Worm (Caenorhabditis elegans) whole organism, early embryonic: ENCODE results near the gene T06E4.21.

Source experiments
- B0310.2 ChIP-seq: sonication (generic microtip); optimal IDR thresholded peaks from 2 replicates; lab custom pipeline; 2016; ENCODE audit warnings: mild to moderate bottlenecking, missing genetic modification characterization, missing compliant biosample characterization
- F13C5.2 ChIP-seq: sonication (generic microtip); optimal IDR thresholded peaks from 2 replicates; lab custom pipeline; 2017; ENCODE audit warnings: mild to moderate bottlenecking, missing genetic modification characterization, inconsistent platforms, missing compliant biosample characterization
- aly-1 ChIP-seq: sonication (generic microtip); optimal IDR thresholded peaks from 2 replicates; lab custom pipeline; 2016; ENCODE audit warnings: missing genetic modification characterization, missing compliant biosample characterization
- ama-1 ChIP-seq: fragments of 150-350 bp; optimal IDR thresholded peaks from 2 replicates; lab custom pipeline; 2014
- ceh-13 ChIP-seq: fragments of 200-800 bp; sonication (Bioruptor generic); optimal IDR thresholded peaks from 2 replicates; lab custom pipeline; 2018; ENCODE audit warnings: mild to moderate bottlenecking, missing genetic modification characterization, missing compliant biosample characterization
- ceh-36 ChIP-seq: sonication (generic microtip); optimal IDR thresholded peaks from 2 replicates; lab custom pipeline; 2016; ENCODE audit warnings: missing genetic modification characterization, inconsistent platforms, missing compliant biosample characterization
- ets-7 ChIP-seq: sonication (generic microtip); optimal IDR thresholded peaks from 2 replicates; lab custom pipeline; 2016; ENCODE audit warnings: missing genotype, missing genetic modification characterization, missing compliant biosample characterization
- flt-1 ChIP-seq: fragments of 200-800 bp; sonication (Bioruptor generic); IDR thresholded peaks from 2 replicates; pipeline ENCODE4 v1.3.6; 2022; ENCODE audit warnings: missing genetic modification characterization, missing compliant biosample characterization
- hmbx-1 ChIP-seq: sonication (generic microtip); optimal IDR thresholded peaks from 2 replicates; lab custom pipeline; 2016; ENCODE audit warnings: mild to moderate bottlenecking, missing genetic modification characterization, missing compliant biosample characterization
- hmg-4 ChIP-seq: fragments of 200-800 bp; sonication (Bioruptor generic); optimal IDR thresholded peaks from 2 replicates; lab custom pipeline; 2018; ENCODE audit warnings: mild to moderate bottlenecking, missing genetic modification characterization, missing compliant biosample characterization
- hnd-1 ChIP-seq: sonication (generic microtip); optimal IDR thresholded peaks from 2 replicates; lab custom pipeline; 2016; ENCODE audit warnings: missing genetic modification characterization, missing compliant biosample characterization
- pes-1 ChIP-seq: fragments of 200-800 bp; sonication (Bioruptor generic); IDR thresholded peaks from 2 replicates; pipeline ENCODE4 v1.3.6; 2022; ENCODE audit warnings: missing genetic modification reagents, missing genetic modification characterization, missing compliant biosample characterization
- scrt-1 ChIP-seq: fragments of 200-800 bp; sonication (Bioruptor generic); IDR thresholded peaks from 2 replicates; pipeline ENCODE4 v1.3.6; 2022; ENCODE audit warnings: missing genetic modification characterization, missing compliant biosample characterization
- sea-1 ChIP-seq: fragments of 200-800 bp; sonication (Bioruptor generic); conservative IDR thresholded peaks from 2 replicates; pipeline ENCODE4 v1.3.6; 2022; ENCODE audit warnings: missing genetic modification characterization, missing compliant biosample characterization
- tbx-11 ChIP-seq: fragments of 200-800 bp; sonication (Bioruptor generic); IDR thresholded peaks from 2 replicates; pipeline ENCODE4 v1.3.6; 2022; ENCODE audit warnings: missing genetic modification characterization, missing compliant biosample characterization
- tbx-37 ChIP-seq: fragments of 200-800 bp; sonication (Bioruptor generic); conservative IDR thresholded peaks from 2 replicates; pipeline ENCODE4 v1.3.6; 2022; ENCODE audit warnings: missing genetic modification reagents, missing genetic modification characterization, missing compliant biosample characterization
- tra-4 ChIP-seq: sonication (generic microtip); optimal IDR thresholded peaks from 2 replicates; lab custom pipeline; 2017; ENCODE audit warnings: missing genetic modification characterization, missing compliant biosample characterization

The T06E4.21 gene

DNA sequence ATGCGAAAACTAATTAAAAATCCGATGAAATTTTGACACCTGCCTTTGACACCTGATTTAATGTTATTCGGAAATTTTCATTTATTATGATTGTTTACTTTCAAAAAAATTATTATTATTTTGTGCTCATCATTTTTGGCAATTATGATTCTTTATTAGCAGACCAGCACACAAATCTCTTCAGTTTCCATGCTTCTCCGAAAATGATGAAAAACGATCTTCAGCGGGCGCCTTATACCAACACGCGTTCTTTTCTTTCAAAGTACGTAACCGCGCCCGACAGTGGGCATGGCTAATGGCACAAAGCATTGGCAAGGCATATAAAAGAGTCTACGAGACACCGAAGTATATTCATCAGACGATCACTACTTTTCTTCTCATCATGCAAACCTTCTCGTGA is 31.5 kb upstream of the T06E4.21 start, which contains the start of gene idpc-6:
TSS of gene idpc-6 (plus strand) at position 301 of the 400 bp plus-strand sequence.
- TF ChIP-seq B0310.2 (tag; lab: Kevin White, UChicago), result no peak
- TF ChIP-seq tbx-37 (GFP tag; lab: Robert Waterston, UW), result no peak
- no peak for TF ChIP-seq flt-1 (GFP tag; lab: Robert Waterston, UW)
- no peak for TF ChIP-seq aly-1 (tag; lab: Kevin White, UChicago)
- TF ChIP-seq ets-7 (tag; lab: Kevin White, UChicago), result no peak
- no peak for TF ChIP-seq ceh-36 (tag; lab: Kevin White, UChicago)
- TF ChIP-seq scrt-1 (GFP tag; lab: Robert Waterston, UW), result no peak
- TF ChIP-seq tra-4 (tag; lab: Kevin White, UChicago), result no peak
- TF ChIP-seq hnd-1 (tag; lab: Kevin White, UChicago), result no peak
- TF ChIP-seq hmg-4 (GFP tag; lab: Kevin White, UChicago), result no peak
- no peak for TF ChIP-seq sea-1
- TF ChIP-seq pes-1 (GFP tag; lab: Robert Waterston, UW), result no peak
- TF ChIP-seq ama-1 (lab: Kevin White, UChicago), result no peak
- no peak for TF ChIP-seq hmbx-1 (tag; lab: Kevin White, UChicago)

DNA sequence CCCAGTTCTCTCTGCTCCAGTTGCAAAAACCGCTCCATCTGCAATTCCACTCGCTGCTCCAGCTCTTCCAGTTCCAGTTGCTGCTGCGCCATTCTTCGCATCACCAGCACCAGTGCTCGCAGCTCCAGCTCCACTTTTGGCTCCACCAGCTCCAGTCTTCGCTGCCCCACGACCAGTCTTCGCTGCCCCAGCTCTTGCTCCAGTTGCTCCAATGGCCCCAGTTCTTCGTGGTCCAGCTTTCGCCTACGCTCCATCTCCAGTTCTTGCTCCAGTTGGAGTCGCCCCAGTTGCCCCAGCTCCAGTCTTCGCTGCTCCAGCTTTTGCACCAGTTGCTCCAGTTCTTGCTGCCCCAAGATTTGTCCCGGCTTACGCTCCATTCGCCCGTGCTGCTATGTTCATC is 31.0 kb upstream of the T06E4.21 start:
- TF ChIP-seq scrt-1 (GFP tag; lab: Robert Waterston, UW), result no peak
- no peak for TF ChIP-seq sea-1
- TF ChIP-seq B0310.2 (tag; lab: Kevin White, UChicago), result no peak
- TF ChIP-seq tbx-11 (GFP tag; lab: Robert Waterston, UW), result no peak
- TF ChIP-seq ceh-36 (tag; lab: Kevin White, UChicago), result no peak
- TF ChIP-seq hmg-4 (GFP tag; lab: Kevin White, UChicago), result no peak
- TF ChIP-seq ets-7 (tag; lab: Kevin White, UChicago), result no peak
- no peak for TF ChIP-seq F13C5.2 (tag; lab: Kevin White, UChicago)
- TF ChIP-seq hnd-1 (tag; lab: Kevin White, UChicago), result no peak
- TF ChIP-seq pes-1 (GFP tag; lab: Robert Waterston, UW), result no peak
- no peak for TF ChIP-seq tbx-37 (GFP tag; lab: Robert Waterston, UW)
- TF ChIP-seq flt-1 (GFP tag; lab: Robert Waterston, UW), result no peak
- TF ChIP-seq ama-1 (lab: Kevin White, UChicago), result no peak
- TF ChIP-seq tra-4 (tag; lab: Kevin White, UChicago), result no peak

DNA sequence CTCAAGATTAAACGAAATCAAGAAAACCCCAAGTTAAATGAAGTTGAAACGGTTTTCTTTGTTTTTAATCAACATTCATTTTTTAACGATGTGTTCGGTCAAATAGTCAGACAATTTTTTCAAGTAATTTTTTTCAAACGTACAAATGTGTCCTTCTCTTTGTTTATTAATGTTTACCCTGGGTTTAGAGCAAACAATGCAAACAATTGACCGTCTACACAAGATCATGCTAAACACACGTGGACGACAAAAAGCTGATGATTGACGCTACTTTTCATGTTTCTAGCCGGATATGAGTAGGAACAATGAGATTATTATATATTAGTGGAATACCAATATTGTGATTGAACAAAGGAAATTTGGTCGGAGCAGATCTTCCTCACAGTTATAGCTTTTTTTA is 30.0 kb upstream of the T06E4.21 start:
- no peak for TF ChIP-seq hmbx-1 (tag; lab: Kevin White, UChicago)

ce11 chrV:9622834-9623233 is 28.6 kb upstream of the T06E4.21 start, which contains the start of gene idpc-5:
idpc-5 (minus strand) TSS chrV:9622934.
- TF ChIP-seq flt-1 (GFP tag; lab: Robert Waterston, UW) (no peak), hmbx-1 (tag; lab: Kevin White, UChicago) (no peak), ceh-13 (GFP tag; lab: Kevin White, UChicago) (no peak), B0310.2 (tag; lab: Kevin White, UChicago) (no peak), scrt-1 (GFP tag; lab: Robert Waterston, UW) (no peak), ceh-36 (tag; lab: Kevin White, UChicago) (no peak), hmg-4 (GFP tag; lab: Kevin White, UChicago) (no peak), tbx-11 (GFP tag; lab: Robert Waterston, UW) (no peak), hnd-1 (tag; lab: Kevin White, UChicago) (no peak), tra-4 (tag; lab: Kevin White, UChicago) (no peak), tbx-37 (GFP tag; lab: Robert Waterston, UW) (no peak), pes-1 (GFP tag; lab: Robert Waterston, UW) (no peak), aly-1 (tag; lab: Kevin White, UChicago) (no peak), sea-1 (no peak), ets-7 (tag; lab: Kevin White, UChicago) (no peak), F13C5.2 (tag; lab: Kevin White, UChicago) (no peak), ama-1 (lab: Kevin White, UChicago) (no peak)

ce11 chrV:9625122-9625521 is 26.3 kb upstream of the T06E4.21 start, which contains the start of gene idpc-4:
idpc-4 (plus strand) TSS chrV:9625422.
- no peak for TF ChIP-seq B0310.2 (tag; lab: Kevin White, UChicago)
- TF ChIP-seq ceh-36 (tag; lab: Kevin White, UChicago), result no peak
- TF ChIP-seq hmg-4 (GFP tag; lab: Kevin White, UChicago), result no peak
- no peak for TF ChIP-seq aly-1 (tag; lab: Kevin White, UChicago)
- no peak for TF ChIP-seq sea-1
- no peak for TF ChIP-seq hmbx-1 (tag; lab: Kevin White, UChicago)
- no peak for TF ChIP-seq tra-4 (tag; lab: Kevin White, UChicago)
- no peak for TF ChIP-seq scrt-1 (GFP tag; lab: Robert Waterston, UW)
- no peak for TF ChIP-seq ceh-13 (GFP tag; lab: Kevin White, UChicago)
- TF ChIP-seq hnd-1 (tag; lab: Kevin White, UChicago), result no peak
- no peak for TF ChIP-seq ets-7 (tag; lab: Kevin White, UChicago)
- no peak for TF ChIP-seq ama-1 (lab: Kevin White, UChicago)

DNA sequence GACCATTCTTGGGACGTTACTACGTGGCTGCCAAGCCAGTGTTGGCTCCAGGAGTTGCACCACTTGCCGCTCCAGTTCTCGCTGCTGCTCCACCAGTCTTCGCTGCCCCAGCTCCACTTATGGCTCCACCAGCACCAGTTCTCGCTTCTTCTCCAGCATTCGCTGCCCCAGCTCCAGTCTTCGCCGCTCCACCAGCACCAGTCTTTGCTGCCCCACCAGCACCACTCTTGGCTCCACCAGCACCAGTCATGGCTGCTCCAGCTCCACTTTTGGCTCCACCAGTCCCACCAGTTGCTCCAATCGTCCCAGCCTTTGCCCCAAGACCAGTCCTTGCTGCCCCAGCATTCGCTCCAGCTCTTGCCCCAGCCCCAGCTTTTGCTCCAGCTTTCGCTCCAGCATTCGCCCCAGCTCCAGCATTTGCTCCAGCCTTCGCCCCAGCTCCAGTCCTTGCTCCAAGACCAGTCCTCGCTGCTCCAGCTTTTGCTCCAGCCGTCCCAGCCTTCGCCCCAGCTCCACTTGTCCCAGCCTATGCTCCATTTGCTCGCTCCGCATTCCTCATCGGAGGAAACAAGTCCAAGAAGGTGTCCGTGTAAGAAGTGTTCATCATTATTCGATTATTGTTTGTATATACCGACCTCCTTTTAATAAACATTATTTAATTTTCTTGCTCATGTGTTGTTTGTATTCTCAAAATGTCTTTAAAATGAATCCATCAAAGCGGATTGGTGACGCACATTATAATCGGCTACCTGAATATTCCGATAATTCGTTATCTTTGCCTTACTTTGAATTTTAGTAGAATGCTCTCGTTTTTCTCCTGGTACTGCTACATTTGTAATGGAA is 25.6 kb upstream of the T06E4.21 start, which contains the start of gene T06E4.7:
TSS of gene T06E4.7 (plus strand) at position 793 of the 843 bp plus-strand sequence.
- TF ChIP-seq tbx-11 (GFP tag; lab: Robert Waterston, UW) (no peak), ama-1 (lab: Kevin White, UChicago) (no peak), hmg-4 (GFP tag; lab: Kevin White, UChicago) (no peak), F13C5.2 (tag; lab: Kevin White, UChicago) (no peak), sea-1 (no peak), tbx-37 (GFP tag; lab: Robert Waterston, UW) (no peak), aly-1 (tag; lab: Kevin White, UChicago) (no peak), pes-1 (GFP tag; lab: Robert Waterston, UW) (no peak), tra-4 (tag; lab: Kevin White, UChicago) (no peak), hnd-1 (tag; lab: Kevin White, UChicago) (no peak), hmbx-1 (tag; lab: Kevin White, UChicago) (no peak), B0310.2 (tag; lab: Kevin White, UChicago) (no peak), flt-1 (GFP tag; lab: Robert Waterston, UW) (no peak), ceh-13 (GFP tag; lab: Kevin White, UChicago) (no peak), ets-7 (tag; lab: Kevin White, UChicago) (no peak)
